Fruit fly (Drosophila melanogaster): ENCODE results near the gene GAPsec.

The GAPsec gene

DNA sequence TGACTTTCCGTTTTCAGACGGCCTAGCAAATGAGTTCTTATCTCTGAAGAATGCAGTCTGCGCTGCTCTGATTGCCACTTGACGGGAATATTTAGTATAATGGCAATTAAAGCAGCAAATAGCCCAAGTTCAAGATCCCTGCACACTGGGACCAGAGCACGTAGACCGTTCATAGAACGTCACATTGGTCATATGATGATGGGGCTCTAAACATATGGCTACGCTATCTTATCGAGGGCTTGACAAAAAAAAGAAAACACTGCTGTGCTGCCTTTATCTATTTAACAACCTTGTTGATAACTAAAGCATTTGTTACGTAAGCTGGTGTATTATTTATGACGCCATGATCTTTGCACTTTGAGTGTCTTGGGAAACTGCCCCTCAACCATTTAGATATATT lies 42.9 kb downstream of the GAPsec start:
- TF ChIP-seq Pif1A (GFP tag; optimal IDR thresholded peaks at IDR 0.05) (no peak), CG4496 (GFP tag; IDR thresholded peaks at IDR 0.05) (no peak), CG8301 (tag; optimal IDR thresholded peaks at IDR 0.05) (no peak), fd96Ca (GFP tag; IDR thresholded peaks at IDR 0.05) (no peak), CG14655 (GFP tag; optimal IDR thresholded peaks at IDR 0.05) (no peak), CG15710 (tag; optimal IDR thresholded peaks at IDR 0.05) (no peak)

DNA sequence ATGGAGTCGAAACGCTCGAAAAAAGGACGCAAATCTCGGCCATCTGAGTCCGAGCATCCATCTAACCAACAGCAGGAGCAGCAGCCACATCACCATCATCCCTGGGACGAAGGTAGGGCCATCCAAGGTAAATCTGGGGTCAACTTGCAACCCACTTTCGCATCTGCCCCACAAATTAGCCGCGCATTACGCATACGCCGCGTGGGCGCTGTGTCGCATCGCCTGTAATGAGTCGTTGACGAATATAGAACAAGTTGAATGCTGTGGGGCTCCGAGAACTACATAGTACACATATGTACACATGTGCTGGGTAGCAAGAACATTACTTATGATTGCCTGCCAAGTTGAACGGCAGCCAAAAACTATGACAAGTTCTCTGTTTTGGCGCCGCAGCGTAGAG lies 44.2 kb downstream of the GAPsec start:
- TF ChIP-seq rn (GFP tag; IDR thresholded peaks at IDR 0.05) = no peak
- TF ChIP-seq CG12605 (GFP tag; IDR thresholded peaks at IDR 0.05) = no peak
- no peak for TF ChIP-seq fd96Ca (GFP tag; IDR thresholded peaks at IDR 0.05)
- no peak for TF ChIP-seq CG10348 (GFP tag; IDR thresholded peaks at IDR 0.05)
- no peak for TF ChIP-seq D1 (tag; optimal IDR thresholded peaks at IDR 0.05)
- no peak for TF ChIP-seq CG8301 (tag; optimal IDR thresholded peaks at IDR 0.05)
- TF ChIP-seq Pif1A (GFP tag; optimal IDR thresholded peaks at IDR 0.05) = no peak
- TF ChIP-seq CG13204 (GFP tag; optimal IDR thresholded peaks at IDR 0.05) = no peak
- TF ChIP-seq EcR (GFP tag; optimal IDR thresholded peaks at IDR 0.05) = no peak
- TF ChIP-seq CG9948 (tag; optimal IDR thresholded peaks at IDR 0.05) = no peak
- no peak for TF ChIP-seq CG8159 (tag; optimal IDR thresholded peaks at IDR 0.05)
- no peak for TF ChIP-seq gl (tag; optimal IDR thresholded peaks at IDR 0.05)
- TF ChIP-seq Snoo (tag; optimal IDR thresholded peaks at IDR 0.05) = no peak
- TF ChIP-seq CG14655 (GFP tag; optimal IDR thresholded peaks at IDR 0.05) = no peak

DNA sequence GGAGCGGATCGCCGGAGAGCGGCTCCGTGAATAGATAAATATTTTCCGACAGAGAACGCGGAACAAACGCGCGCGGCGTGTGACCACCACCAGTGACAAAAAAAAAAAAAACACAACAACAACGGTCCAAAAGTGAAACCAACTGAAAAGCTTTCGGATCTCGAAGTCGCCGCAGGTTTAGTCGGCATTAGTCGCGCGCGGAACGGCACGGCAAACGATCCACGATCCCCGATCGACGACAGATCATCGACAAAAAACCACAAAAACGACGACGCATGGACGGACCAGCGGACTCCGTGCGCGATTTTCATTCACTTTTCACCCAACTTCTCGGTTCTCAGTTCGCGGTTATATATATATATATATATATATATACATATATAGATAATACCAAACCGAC lies 45.2 kb downstream of the GAPsec start:
- TF ChIP-seq CG8159 (tag; optimal IDR thresholded peaks at IDR 0.05) = no peak
- TF ChIP-seq Ets98B (GFP tag; IDR thresholded peaks at IDR 0.05) = 0 out of 2 replicates have a peak, but pooled peaks have one; percentile 27
- TF ChIP-seq CG4496 (GFP tag; IDR thresholded peaks at IDR 0.05) = peak; percentile 36; the same call in 1 of the 3 replicates

DNA sequence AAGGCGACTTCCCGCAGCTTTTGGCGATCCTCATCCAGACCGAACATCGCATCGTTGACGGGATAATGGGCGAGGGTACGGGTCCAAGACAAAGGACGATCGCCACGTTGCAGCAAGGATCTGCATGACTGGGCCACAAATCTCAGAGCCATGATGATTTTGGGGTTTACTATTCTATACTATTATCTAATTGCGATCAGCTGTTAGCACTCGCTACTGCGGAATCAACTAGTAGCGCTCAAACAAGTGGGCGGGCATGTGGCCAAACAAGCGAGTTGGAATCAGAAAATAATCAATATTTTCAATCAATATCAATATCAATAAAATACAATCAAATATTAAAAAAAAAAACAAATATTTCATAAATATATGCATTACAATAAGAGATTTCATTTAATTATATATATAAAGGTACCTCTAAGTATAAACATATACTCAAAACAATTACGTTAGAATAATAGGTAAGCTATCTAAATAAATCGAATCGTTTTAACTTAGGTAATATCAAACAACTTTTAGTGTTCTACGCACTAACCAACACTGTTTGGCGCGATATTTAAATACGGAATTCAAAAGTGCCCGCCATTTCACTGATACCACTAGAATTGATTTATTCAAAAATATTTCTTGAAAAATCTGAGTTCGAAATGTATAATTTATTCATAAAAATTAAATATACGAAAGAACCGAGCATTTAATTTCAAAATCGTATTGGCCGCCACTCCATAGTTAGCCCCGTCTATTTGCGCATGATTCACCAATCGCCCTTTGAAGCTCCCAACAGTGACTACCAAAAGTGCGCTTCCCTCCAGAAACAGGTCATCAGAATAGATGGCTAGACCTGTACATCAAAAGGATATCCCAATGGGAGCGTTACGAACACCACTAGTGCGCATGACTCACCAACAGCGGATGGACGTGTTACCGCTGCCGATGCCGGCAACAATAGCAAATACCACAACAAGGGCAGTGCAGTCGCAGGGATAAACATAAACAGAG lies 47.6 kb downstream of the GAPsec start, which contains the start of the genes CG6638 and CG43078:
Gene CG6638, minus strand, starts transcription at position 235 of the 999 bp plus-strand sequence.
Gene CG43078, plus strand, starts transcription at position 965 of the 999 bp plus-strand sequence.
- TF ChIP-seq Pif1B (GFP tag; optimal IDR thresholded peaks at IDR 0.05) (no peak), fd96Ca (GFP tag; IDR thresholded peaks at IDR 0.05) (0 out of 3 replicates have a peak, but pooled peaks have one; percentile 8), CG34367 (tag; optimal IDR thresholded peaks at IDR 0.05) (no peak), CG9948 (tag; optimal IDR thresholded peaks at IDR 0.05) (no peak)

All from whole organism, pupa.